Fruit fly (Drosophila melanogaster): ENCODE data around the gene bdl.
A peak's percentile ranks its signal among the peaks of the same experiment; 100 is the strongest.

bdl gene

dm6 chr2L:4371516-4372136 is 47.3 kb downstream of the bdl start (continued):
- TF ChIP-seq Ada2b (GFP tag; IDR thresholded peaks at IDR 0.05), result no peak
- TF ChIP-seq run (tag; optimal IDR thresholded peaks at IDR 0.05), result peak; percentile 47
- no peak for TF ChIP-seq CG10565 (GFP tag; optimal IDR thresholded peaks at IDR 0.05)
- TF ChIP-seq Aef1 (GFP tag; IDR thresholded peaks at IDR 0.05), result no peak
- TF ChIP-seq B-H1 (GFP tag; IDR thresholded peaks at IDR 0.05), result no peak
- TF ChIP-seq CkIIα-i1 (GFP tag; IDR thresholded peaks at IDR 0.05), result no peak
- peak; percentile 22 for TF ChIP-seq CG10543 (GFP tag; optimal IDR thresholded peaks at IDR 0.05)
- TF ChIP-seq CG13287 (GFP tag; IDR thresholded peaks at IDR 0.05; ENCODE audit: partially characterized antibody), result peak; percentile 43; the same call in 1 of the 2 replicates
- peak; percentile 17 for TF ChIP-seq CG12744 (GFP tag; optimal IDR thresholded peaks at IDR 0.05)
- no peak for TF ChIP-seq ken (GFP tag; IDR thresholded peaks at IDR 0.05)
- TF ChIP-seq schlank (tag; optimal IDR thresholded peaks at IDR 0.05), result no peak
- TF ChIP-seq CG14667 (GFP tag; IDR thresholded peaks at IDR 0.05), result no peak
- TF ChIP-seq CG4328 (GFP tag; optimal IDR thresholded peaks at IDR 0.05), result no peak
- no peak for TF ChIP-seq z (GFP tag; IDR thresholded peaks at IDR 0.05)
- no peak for TF ChIP-seq dan (GFP tag; IDR thresholded peaks at IDR 0.05)
- no peak for TF ChIP-seq CG32772 (GFP tag; IDR thresholded peaks at IDR 0.05)
- no peak for TF ChIP-seq Gug (GFP tag; IDR thresholded peaks at IDR 0.05)
- TF ChIP-seq CG34224 (GFP tag; IDR thresholded peaks at IDR 0.05; ENCODE audit: partially characterized antibody), result no peak; the same call in 2 of the 3 replicates
- TF ChIP-seq br (optimal IDR thresholded peaks at IDR 0.05), result no peak
- TF ChIP-seq pita (GFP tag; optimal IDR thresholded peaks at IDR 0.05), result no peak
- TF ChIP-seq sug (tag; optimal IDR thresholded peaks at IDR 0.05), result no peak
- TF ChIP-seq CrebB (tag; optimal IDR thresholded peaks at IDR 0.05), result peak; percentile 40
- TF ChIP-seq nom (GFP tag; optimal IDR thresholded peaks at IDR 0.05), result peak; percentile 59
- TF ChIP-seq CG33557 (GFP tag; optimal IDR thresholded peaks at IDR 0.05), result peak; percentile 92
- TF ChIP-seq CTCF (GFP tag; optimal IDR thresholded peaks at IDR 0.05), result peak; percentile 16
- TF ChIP-seq CG6654 (GFP tag; optimal IDR thresholded peaks at IDR 0.05), result no peak
- peak; percentile 15 for TF ChIP-seq stwl (tag; optimal IDR thresholded peaks at IDR 0.05)
- TF ChIP-seq CG6254 (GFP tag; optimal IDR thresholded peaks at IDR 0.05), result peak; percentile 14
- TF ChIP-seq Dip3 (GFP tag; optimal IDR thresholded peaks at IDR 0.05), result no peak
- TF ChIP-seq CG15073 (GFP tag; optimal IDR thresholded peaks at IDR 0.05), result no peak
- 0 out of 2 replicates have a peak, but pooled peaks have one; percentile 25 for TF ChIP-seq Adf1 (GFP tag; IDR thresholded peaks at IDR 0.05)
- no peak for TF ChIP-seq Camta (GFP tag; optimal IDR thresholded peaks at IDR 0.05)
- TF ChIP-seq Antp (GFP tag; optimal IDR thresholded peaks at IDR 0.05), result no peak
- no peak for TF ChIP-seq hbn (GFP tag; IDR thresholded peaks at IDR 0.05; ENCODE audit: partially characterized antibody)
- no peak for TF ChIP-seq D19B (GFP tag; optimal IDR thresholded peaks at IDR 0.05)
- no peak for TF ChIP-seq MTF-1 (GFP tag; optimal IDR thresholded peaks at IDR 0.05; ENCODE audit: borderline replicate concordance)
- TF ChIP-seq Dp (GFP tag; optimal IDR thresholded peaks at IDR 0.05), result no peak
- TF ChIP-seq CG3995 (GFP tag; optimal IDR thresholded peaks at IDR 0.05), result no peak
- TF ChIP-seq CG17385 (GFP tag; optimal IDR thresholded peaks at IDR 0.05), result peak; percentile 62
- TF ChIP-seq wdn (GFP tag; IDR thresholded peaks at IDR 0.05), result no peak
- TF ChIP-seq CG18619 (GFP tag; optimal IDR thresholded peaks at IDR 0.05), result peak; percentile 46
- no peak for TF ChIP-seq CG6272 (GFP tag; IDR thresholded peaks at IDR 0.05)
- TF ChIP-seq B-H2 (GFP tag; optimal IDR thresholded peaks at IDR 0.05), result no peak
- no peak for TF ChIP-seq CG31224 (GFP tag; IDR thresholded peaks at IDR 0.05)
- TF ChIP-seq Abd-B (GFP tag; optimal IDR thresholded peaks at IDR 0.05), result no peak
- no peak for TF ChIP-seq ssp (GFP tag; IDR thresholded peaks at IDR 0.05)
- no peak for TF ChIP-seq HmgZ (tag; optimal IDR thresholded peaks at IDR 0.05)
- peak; percentile 52; the same call in 1 of the 2 replicates for TF ChIP-seq stc (GFP tag; IDR thresholded peaks at IDR 0.05)
- TF ChIP-seq grn (GFP tag; optimal IDR thresholded peaks at IDR 0.05), result no peak
- TF ChIP-seq Taf1 (GFP tag; IDR thresholded peaks at IDR 0.05), result no peak
- peak; percentile 29 for TF ChIP-seq CG12942 (GFP tag; optimal IDR thresholded peaks at IDR 0.05)
- TF ChIP-seq CG14710 (tag; optimal IDR thresholded peaks at IDR 0.05), result peak; percentile 84

Data from whole organism, embryonic.